Worm (Caenorhabditis elegans): ENCODE measurements around the gene tsp-3.

- TF ChIP-seq nhr-237 (tag; optimal IDR thresholded peaks at IDR 0.05) (no peak), lin-15B (tag; optimal IDR thresholded peaks at IDR 0.05) (no peak), mep-1 (tag; optimal IDR thresholded peaks at IDR 0.05) (no peak)
These were observed 38.8 kb upstream of the tsp-3 start for ce11 chrIII:13173687-13174086.

All from whole organism, L1 larva.